Worm (Caenorhabditis elegans) whole organism, young adult: ENCODE measurements around the gene ifa-4.

Experiments used
- D2030.7 ChIP-seq: fragments of 200-800 bp; sonication (Bioruptor generic); IDR thresholded peaks from 2 replicates; pipeline ENCODE4 v1.3.6; 2022; ENCODE audit warnings: missing genetic modification reagents, missing genetic modification characterization, missing compliant biosample characterization
- F33H1.4 ChIP-seq: fragments of 200-800 bp; sonication (Bioruptor generic); IDR thresholded peaks from 2 replicates; pipeline ENCODE4 v1.3.6; 2022; ENCODE audit warnings: missing genetic modification reagents, missing genetic modification characterization, missing compliant biosample characterization
- F37B4.10 ChIP-seq: fragments of 200-800 bp; sonication (Bioruptor generic); IDR thresholded peaks from 2 replicates; pipeline ENCODE4 v1.3.6; 2022; ENCODE audit warnings: missing genetic modification characterization, missing compliant biosample characterization
- F55B11.4 ChIP-seq: sonication (generic microtip); optimal IDR thresholded peaks from 2 replicates; lab custom pipeline; 2016; ENCODE audit warnings: missing compliant biosample characterization, missing genetic modification characterization, borderline replicate concordance; ENCODE audit not compliant: insufficient read depth
- F57A8.1 ChIP-seq: fragments of 200-800 bp; sonication (Bioruptor generic); optimal IDR thresholded peaks from 2 replicates; lab custom pipeline; 2018; ENCODE audit warnings: mild to moderate bottlenecking, missing genetic modification characterization, moderate library complexity, missing compliant biosample characterization
- K11D2.4 ChIP-seq: fragments of 200-800 bp; sonication (Bioruptor generic); IDR thresholded peaks from 2 replicates; pipeline ENCODE4 v1.3.6; 2022; ENCODE audit warnings: missing genetic modification reagents, missing genetic modification characterization, missing compliant biosample characterization
- akir-1 ChIP-seq: fragments of 200-800 bp; sonication (Bioruptor generic); optimal IDR thresholded peaks from 2 replicates; lab custom pipeline; 2018; ENCODE audit warnings: mild to moderate bottlenecking, missing genetic modification characterization, moderate library complexity, missing compliant biosample characterization
- attf-3 ChIP-seq: fragments of 200-800 bp; sonication (Bioruptor generic); conservative IDR thresholded peaks from 2 replicates; pipeline ENCODE4 v1.3.6; 2022; ENCODE audit warnings: missing genetic modification reagents, missing genetic modification characterization, missing compliant biosample characterization
- bed-2 ChIP-seq: fragments of 200-800 bp; sonication (Bioruptor generic); IDR thresholded peaks from 2 replicates; pipeline ENCODE4 v1.3.6; 2022; ENCODE audit warnings: missing genetic modification reagents, missing genetic modification characterization, missing compliant biosample characterization
- cebp-1 ChIP-seq, 2 experiments: fragments of 200-800 bp in 1 of 2; sonication (Bioruptor generic) in 1 of 2; sonication (generic microtip) in 1 of 2; IDR thresholded peaks in 1 of 2; optimal IDR thresholded peaks in 1 of 2; 2 replicates each; pipeline versions ENCODE4 v1.3.6 to Lab custom; 2017 to 2022; ENCODE audit warnings: missing compliant biosample characterization in 2 of 2, missing genetic modification characterization in 2 of 2, mild to moderate bottlenecking in 1 of 2, missing genetic modification reagents in 1 of 2, moderate library complexity in 1 of 2
- cebp-2 ChIP-seq: fragments of 200-800 bp; sonication (Bioruptor generic); IDR thresholded peaks from 2 replicates; pipeline ENCODE4 v1.3.6; 2022; ENCODE audit warnings: missing genetic modification characterization, missing compliant biosample characterization
- ceh-100 ChIP-seq: fragments of 200-800 bp; sonication (Bioruptor generic); IDR thresholded peaks from 2 replicates; pipeline ENCODE4 v1.3.6; 2022; ENCODE audit warnings: missing genetic modification reagents, missing genetic modification characterization, missing compliant biosample characterization
- dox-1 ChIP-seq: fragments of 200-800 bp; sonication (Bioruptor generic); IDR thresholded peaks from 2 replicates; pipeline ENCODE4 v1.3.6; 2022; ENCODE audit warnings: missing genetic modification reagents, missing genetic modification characterization, missing compliant biosample characterization
- efl-1 ChIP-seq: fragments of 150-350 bp; optimal IDR thresholded peaks from 2 replicates; lab custom pipeline; 2014; ENCODE audit warnings: missing biosample characterization, missing genetic modification reagents, missing genetic modification characterization
- ekl-4 ChIP-seq: fragments of 200-800 bp; sonication (Bioruptor generic); IDR thresholded peaks from 2 replicates; pipeline ENCODE4 v1.3.6; 2022; ENCODE audit warnings: missing genetic modification reagents, missing genetic modification characterization, missing compliant biosample characterization
- hmg-1.2 ChIP-seq: fragments of 200-800 bp; sonication (Bioruptor generic); IDR thresholded peaks from 2 replicates; pipeline ENCODE4 v1.3.6; 2022; ENCODE audit warnings: missing genetic modification reagents, missing genetic modification characterization, missing compliant biosample characterization
- hrde-1 ChIP-seq: sonication (generic microtip); optimal IDR thresholded peaks from 2 replicates; lab custom pipeline; 2016; ENCODE audit warnings: missing genetic modification characterization, mild to moderate bottlenecking, missing compliant biosample characterization, moderate library complexity, missing genotype, missing genetic modification reagents, borderline replicate concordance
- let-607 ChIP-seq, 2 experiments: fragments of 200-800 bp in 1 of 2; sonication (Bioruptor generic) in 1 of 2; sonication (generic microtip) in 1 of 2; optimal IDR thresholded peaks; 2 replicates each; lab custom pipeline; 2016 to 2018; ENCODE audit warnings: mild to moderate bottlenecking in 2 of 2, missing compliant biosample characterization in 2 of 2, missing genetic modification characterization in 2 of 2, moderate library complexity in 2 of 2, missing genotype in 1 of 2
- lin-35 ChIP-seq, 3 experiments: fragments of 150-350 bp in 2 of 3; sonication (generic microtip) in 1 of 3; optimal IDR thresholded peaks; 2 replicates each; lab custom pipeline; 2014 to 2018; ENCODE audit warnings: missing biosample characterization in 3 of 3, missing genetic modification characterization in 3 of 3, missing genetic modification reagents in 3 of 3
- lin-40 ChIP-seq: sonication (generic microtip); optimal IDR thresholded peaks from 2 replicates; lab custom pipeline; 2016; ENCODE audit warnings: missing genetic modification characterization, mild to moderate bottlenecking, missing compliant biosample characterization, missing genotype, missing genetic modification reagents
- lin-54 ChIP-seq: fragments of 200-800 bp; sonication (Bioruptor generic); optimal IDR thresholded peaks from 2 replicates; lab custom pipeline; 2018; ENCODE audit warnings: mild to moderate bottlenecking, missing genetic modification characterization, missing compliant biosample characterization
- mes-4 ChIP-seq: sonication (generic microtip); optimal IDR thresholded peaks from 2 replicates; lab custom pipeline; 2016; ENCODE audit warnings: missing genotype, missing genetic modification characterization, missing compliant biosample characterization
- nhr-27 ChIP-seq: fragments of 200-800 bp; sonication (Bioruptor generic); optimal IDR thresholded peaks from 2 replicates; lab custom pipeline; 2018; ENCODE audit warnings: mild to moderate bottlenecking, missing genetic modification characterization, moderate library complexity, missing compliant biosample characterization
- nhr-90 ChIP-seq: sonication (generic microtip); optimal IDR thresholded peaks from 2 replicates; lab custom pipeline; 2016; ENCODE audit warnings: missing genotype, mild to moderate bottlenecking, missing genetic modification characterization, missing compliant biosample characterization
- rcor-1 ChIP-seq: fragments of 200-800 bp; sonication (Bioruptor generic); IDR thresholded peaks from 2 replicates; pipeline ENCODE4 v1.3.6; 2022; ENCODE audit warnings: missing genetic modification reagents, missing genetic modification characterization, missing compliant biosample characterization
- snpc-1.3 ChIP-seq: sonication (generic microtip); optimal IDR thresholded peaks from 2 replicates; lab custom pipeline; 2017; ENCODE audit warnings: missing genetic modification characterization, mild to moderate bottlenecking, missing compliant biosample characterization, antibody characterized with exemption, moderate library complexity, missing genotype, missing genetic modification reagents; ENCODE audit not compliant: insufficient read depth
- snpc-3.4 ChIP-seq: sonication (generic microtip); optimal IDR thresholded peaks from 2 replicates; lab custom pipeline; 2017; ENCODE audit warnings: missing genetic modification characterization, mild to moderate bottlenecking, missing compliant biosample characterization, antibody characterized with exemption, moderate library complexity, missing genotype, missing genetic modification reagents
- somi-1 ChIP-seq: fragments of 200-800 bp; sonication (Bioruptor generic); optimal IDR thresholded peaks from 2 replicates; lab custom pipeline; 2018; ENCODE audit warnings: mild to moderate bottlenecking, missing genetic modification characterization, missing compliant biosample characterization
- tlf-1 ChIP-seq: fragments of 200-800 bp; sonication (Bioruptor generic); optimal IDR thresholded peaks from 2 replicates; lab custom pipeline; 2018; ENCODE audit warnings: mild to moderate bottlenecking, missing genetic modification characterization, missing compliant biosample characterization
- xnd-1 ChIP-seq: sonication (generic microtip); optimal IDR thresholded peaks from 2 replicates; lab custom pipeline; 2016; ENCODE audit warnings: missing genotype, missing genetic modification reagents, missing genetic modification characterization, missing compliant biosample characterization
- ztf-3 ChIP-seq: fragments of 200-800 bp; sonication (Bioruptor generic); optimal IDR thresholded peaks from 2 replicates; lab custom pipeline; 2018; ENCODE audit warnings: mild to moderate bottlenecking, missing genetic modification characterization, missing compliant biosample characterization

The ifa-4 gene

ce11 chrX:4899623-4900022 is 16.2 kb downstream of the ifa-4 start (continued):
- no peak for TF ChIP-seq ztf-3 (GFP tag; lab: Kevin White, UChicago)
- no peak for TF ChIP-seq hrde-1 (tag; lab: Kevin White, UChicago)
- TF ChIP-seq cebp-1 (GFP tag; IDR thresholded peaks at IDR 0.05; lab: Robert Waterston, UW): no peak
- peak; percentile 55 for TF ChIP-seq cebp-1 (tag; optimal IDR thresholded peaks at IDR 0.05; lab: Kevin White, UChicago)
- peak; percentile 42; the same call in 1 of the 2 replicates for TF ChIP-seq hmg-1.2 (GFP tag; lab: Robert Waterston, UW)
- TF ChIP-seq lin-35 (GFP tag; optimal IDR thresholded peaks at IDR 0.05; lab: Kevin White, UChicago): no peak
- TF ChIP-seq tlf-1 (GFP tag; lab: Kevin White, UChicago): no peak
- no peak for TF ChIP-seq xnd-1 (tag; lab: Kevin White, UChicago)
- TF ChIP-seq cebp-2 (GFP tag; lab: Robert Waterston, UW): no peak
- TF ChIP-seq F55B11.4 (tag; lab: Kevin White, UChicago): no peak
- TF ChIP-seq bed-2 (GFP tag; lab: Robert Waterston, UW): no peak
- no peak for TF ChIP-seq F37B4.10 (GFP tag; lab: Robert Waterston, UW)
- no peak for TF ChIP-seq K11D2.4 (GFP tag; lab: Robert Waterston, UW)
- TF ChIP-seq F57A8.1 (GFP tag; lab: Kevin White, UChicago): no peak
- TF ChIP-seq D2030.7 (GFP tag; lab: Robert Waterston, UW): no peak
- TF ChIP-seq akir-1: no peak
- no peak for TF ChIP-seq somi-1 (GFP tag; lab: Kevin White, UChicago)
- no peak for TF ChIP-seq snpc-1.3 (tag; lab: Kevin White, UChicago)
- TF ChIP-seq attf-3: no peak
- no peak for TF ChIP-seq ekl-4
- no peak for TF ChIP-seq nhr-27 (tag; lab: Kevin White, UChicago)

- TF ChIP-seq dox-1 (GFP tag; lab: Robert Waterston, UW) (no peak), cebp-2 (GFP tag; lab: Robert Waterston, UW) (0 out of 2 replicates have a peak, but pooled peaks have one; percentile 42)
Measured at ce11 chrX:4895223-4895622, 20.6 kb downstream of the ifa-4 start.

DNA sequence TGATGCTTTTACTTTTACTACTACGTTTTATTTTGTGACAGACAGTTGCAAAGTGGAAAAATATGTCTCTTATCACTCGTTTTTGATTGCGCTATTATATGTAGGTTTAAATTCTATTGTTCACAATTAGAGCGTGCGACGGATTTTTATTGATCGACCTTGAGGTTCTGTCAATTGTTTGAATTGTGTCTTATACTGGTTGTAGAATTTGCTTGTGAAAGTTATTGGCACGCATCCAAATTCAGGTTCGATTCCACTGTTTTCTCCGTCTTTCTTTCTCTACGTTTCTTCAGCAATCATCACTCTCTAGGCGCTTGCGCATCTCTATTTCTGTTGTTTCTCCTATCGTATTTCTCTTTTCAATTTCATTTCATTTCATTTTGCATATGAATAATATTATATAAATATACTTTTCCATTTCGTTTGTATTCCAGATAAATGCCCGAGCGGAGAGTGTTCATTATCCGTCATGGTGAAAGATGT is 22.1 kb downstream of the ifa-4 start, which contains the start of gene T07F12.1:
Gene T07F12.1 (plus strand): TSS at position 433 of the 483 bp plus-strand sequence.
- no peak for TF ChIP-seq nhr-90 (tag; lab: Kevin White, UChicago)
- peak; percentile 75; the same call in 1 of the 2 replicates for TF ChIP-seq hmg-1.2 (GFP tag; lab: Robert Waterston, UW)
- TF ChIP-seq, all 124 proteins: peak for 1

DNA sequence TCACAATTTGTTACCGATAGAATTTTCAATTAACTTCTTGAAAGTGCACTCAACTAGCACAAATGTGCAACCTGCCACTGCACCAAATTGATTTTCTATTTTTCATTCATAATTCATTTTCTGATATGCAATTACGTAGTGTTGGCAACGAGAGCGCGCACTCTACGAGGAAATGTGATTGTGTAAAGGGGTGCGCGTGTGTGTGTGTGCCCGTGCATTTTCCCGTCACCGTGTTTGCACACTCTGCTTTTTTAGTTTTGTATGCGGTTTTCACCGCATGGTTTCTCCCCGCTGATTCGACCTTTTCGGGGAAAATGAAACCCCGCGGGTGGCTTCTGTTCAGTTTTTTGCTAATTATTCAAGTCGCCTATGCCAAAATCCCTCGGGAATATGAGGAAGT is 25.6 kb downstream of the ifa-4 start, which contains the start of gene T07F12.2:
Gene T07F12.2 (plus strand): TSS at position 87 of the 400 bp plus-strand sequence.
- peak; percentile 17 for TF ChIP-seq lin-40 (tag; lab: Kevin White, UChicago)
- no peak for TF ChIP-seq mes-4 (tag; lab: Kevin White, UChicago)
- TF ChIP-seq lin-54 (GFP tag; lab: Kevin White, UChicago): no peak
- 0 out of 2 replicates have a peak, but pooled peaks have one; percentile 36 for TF ChIP-seq dox-1 (GFP tag; lab: Robert Waterston, UW)

ce11 chrX:4885651-4886050 is 30.1 kb downstream of the ifa-4 start, which contains the start of gene arrd-23:
Gene arrd-23, plus strand, starts transcription at chrX:4885951.
- no peak for TF ChIP-seq ceh-100
- TF ChIP-seq snpc-3.4 (tag; lab: Kevin White, UChicago): no peak
- TF ChIP-seq F33H1.4 (GFP tag; lab: Robert Waterston, UW): no peak
- TF ChIP-seq lin-40 (tag; lab: Kevin White, UChicago): no peak
- TF ChIP-seq efl-1 (GFP tag; lab: Kevin White, UChicago): no peak
- TF ChIP-seq rcor-1 (GFP tag; lab: Robert Waterston, UW): no peak
- TF ChIP-seq let-607 (tag; optimal IDR thresholded peaks at IDR 0.05; lab: Kevin White, UChicago): no peak
